Fruit fly (Drosophila melanogaster): ENCODE results near the gene CG9222.
A peak's percentile ranks its signal among the peaks of the same experiment; 100 is the strongest.

The CG9222 gene

DNA sequence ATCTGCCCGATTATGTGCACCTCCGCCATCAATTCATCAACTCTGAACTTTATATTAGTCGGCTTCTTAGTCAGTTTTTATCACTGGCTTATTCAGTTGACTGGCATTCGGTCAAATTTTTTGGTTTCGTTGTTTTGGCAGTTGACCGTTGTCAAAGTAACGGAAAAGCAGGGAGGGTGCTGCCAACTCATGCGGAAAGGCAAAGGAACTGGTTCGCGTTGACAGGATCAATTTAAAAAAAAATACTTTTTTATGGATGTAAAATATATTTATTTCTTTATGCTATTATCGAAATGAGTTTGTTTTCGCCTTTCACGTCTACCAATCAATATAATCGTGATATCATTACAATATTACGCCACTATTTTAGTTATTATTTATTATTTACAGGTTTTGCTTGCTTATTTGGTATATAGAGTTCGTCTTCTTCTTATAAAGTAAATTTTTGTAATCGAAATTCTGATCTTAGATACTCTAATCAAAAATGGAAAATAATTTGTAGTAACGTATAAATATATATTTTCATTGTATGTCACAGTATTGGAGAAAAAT, at the start of gene CG9222, which contains the start of the genes B9d2 and tctn:
TSS of gene CG9222 (plus strand) at position 502 of the 552 bp plus-strand sequence.
TSS of gene B9d2 (minus strand) at position 130 of the 552 bp plus-strand sequence.
TSS of gene tctn (minus strand) at position 130 of the 552 bp plus-strand sequence.
- no peak for TF ChIP-seq noc (tag; optimal IDR thresholded peaks at IDR 0.05)

dm6 chr2L:6081134-6081832, 49.5 kb upstream of the CG9222 start:
- no peak for TF ChIP-seq noc (tag; optimal IDR thresholded peaks at IDR 0.05)

DNA sequence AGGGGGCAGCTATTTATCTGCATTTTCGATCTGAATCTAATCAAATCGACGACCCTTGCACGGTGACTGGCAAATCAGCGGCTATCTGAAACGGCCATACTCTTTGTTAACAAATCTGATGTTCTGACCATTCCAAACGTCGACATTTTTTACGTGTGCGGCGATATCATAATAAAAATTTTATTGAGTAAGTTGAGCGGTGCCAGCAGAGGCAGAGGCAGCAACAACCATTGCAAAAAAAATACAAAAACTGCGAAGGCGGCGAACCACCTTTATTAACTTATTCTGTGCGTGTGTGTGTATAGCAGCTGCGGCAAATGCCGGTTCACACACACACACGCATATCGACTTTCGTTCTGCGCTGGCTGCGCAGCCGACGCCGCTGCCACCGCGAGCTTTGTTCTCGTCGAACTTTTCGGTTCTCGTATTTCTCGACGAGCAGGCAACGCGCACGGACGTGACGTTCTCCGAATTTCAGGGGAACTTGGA, 48.6 kb upstream of the CG9222 start, which contains the start of gene Kr-h1:
TSS of gene Kr-h1 (plus strand) at position 447 of the 489 bp plus-strand sequence.
- no peak for TF ChIP-seq noc (tag; optimal IDR thresholded peaks at IDR 0.05)

DNA sequence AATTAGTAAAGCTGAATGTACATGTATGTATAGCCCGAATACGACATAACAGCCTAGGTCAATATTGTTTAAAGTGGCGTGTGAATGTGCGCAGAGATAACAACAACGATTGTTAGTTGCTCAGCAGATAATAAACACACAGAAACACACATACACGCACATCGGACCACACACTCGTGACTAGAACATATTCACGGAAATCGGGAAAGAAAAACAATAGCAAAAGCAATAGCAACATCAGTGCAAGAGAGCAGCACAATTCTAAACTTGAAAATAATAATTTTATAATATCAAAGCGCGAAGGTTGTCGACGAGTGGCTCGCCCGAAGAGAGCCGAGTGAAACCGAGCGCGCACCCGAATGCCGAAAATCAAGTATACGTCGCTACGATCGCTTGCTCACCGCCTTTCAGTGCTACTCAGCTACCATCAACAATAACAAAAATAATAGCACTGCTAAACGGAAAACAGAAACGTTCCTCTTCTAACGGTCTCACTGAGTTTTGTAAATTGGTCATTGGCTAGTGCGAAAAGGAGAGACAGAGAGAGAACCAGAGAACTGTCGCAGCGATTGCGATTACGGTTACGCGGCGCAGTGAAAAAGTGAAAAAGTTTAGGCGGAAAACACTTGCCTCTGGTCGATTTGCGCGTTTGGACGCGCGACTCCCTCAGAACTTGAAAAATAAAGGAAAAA, 47.7 kb upstream of the CG9222 start:
- TF ChIP-seq noc (tag; optimal IDR thresholded peaks at IDR 0.05) = peak; percentile 54

dm6 chr2L:6084694-6085093, 46.1 kb upstream of the CG9222 start:
- no peak for TF ChIP-seq noc (tag; optimal IDR thresholded peaks at IDR 0.05)

DNA sequence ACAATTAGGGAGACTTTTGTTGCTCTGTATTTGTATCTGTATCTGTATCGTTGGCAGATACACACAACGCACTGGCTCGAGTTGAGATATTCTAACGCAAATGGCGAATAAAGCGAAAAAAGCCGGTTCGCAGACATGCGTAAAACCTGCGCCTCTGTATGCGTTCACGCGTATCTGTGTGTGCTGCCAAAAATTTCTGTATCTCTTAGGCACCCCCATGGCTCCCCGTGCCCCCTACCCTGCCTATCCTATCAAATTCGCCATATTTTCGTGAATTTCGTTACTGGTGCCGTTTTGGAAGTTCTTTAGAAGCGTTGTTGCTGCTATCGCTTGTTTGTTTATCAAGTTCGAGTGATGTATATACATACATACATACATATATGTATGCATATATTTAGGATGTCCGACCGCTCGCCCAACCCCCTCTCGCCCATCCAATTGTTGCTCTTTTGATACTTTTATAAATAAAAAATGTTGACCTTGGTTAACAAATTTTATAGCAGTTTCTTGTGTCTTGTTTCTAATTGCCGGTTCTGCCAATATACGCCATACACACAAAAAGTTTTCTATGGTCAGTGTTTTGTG, 45.0 kb upstream of the CG9222 start:
- TF ChIP-seq noc (tag; optimal IDR thresholded peaks at IDR 0.05) = peak; percentile 58

DNA sequence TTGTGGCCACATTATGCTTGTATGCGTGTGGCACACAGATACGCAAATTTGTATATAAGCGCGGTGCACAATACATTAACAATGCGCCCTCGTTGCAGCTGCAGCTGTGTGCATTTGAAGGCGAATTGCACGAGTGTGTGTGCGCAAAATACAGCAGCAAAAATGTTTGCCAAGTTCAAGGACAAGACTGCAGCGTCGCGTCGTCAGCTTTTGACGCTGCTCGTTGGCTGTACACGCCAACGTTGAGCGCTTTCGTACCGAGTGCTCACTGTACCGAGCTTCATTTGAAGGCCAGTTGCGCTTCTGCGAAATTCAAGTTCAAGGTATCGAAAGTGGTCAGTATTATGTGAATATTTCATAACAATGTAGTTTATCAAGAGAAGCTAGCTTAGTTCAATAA, 44.1 kb upstream of the CG9222 start:
- TF ChIP-seq noc (tag; optimal IDR thresholded peaks at IDR 0.05) = no peak

DNA sequence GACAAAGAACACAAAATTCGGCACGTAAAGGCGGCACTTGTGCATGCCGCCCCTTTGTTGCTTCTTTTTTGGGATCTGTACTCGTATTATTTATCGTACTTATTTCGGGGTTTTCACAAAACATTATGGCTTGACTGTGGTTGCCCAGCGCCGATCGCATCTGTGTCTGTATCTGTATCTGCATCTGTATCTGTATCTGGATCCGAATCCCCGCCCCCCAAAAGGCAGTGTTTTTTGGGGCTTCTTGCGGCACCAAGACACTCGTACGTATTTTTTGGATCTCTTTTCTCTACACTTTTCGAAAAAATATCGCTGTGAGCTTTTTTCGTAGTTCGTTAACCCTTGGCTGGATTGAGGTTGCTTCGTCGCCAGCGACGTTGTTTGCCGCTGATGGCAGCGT, 43.1 kb upstream of the CG9222 start:
- TF ChIP-seq noc (tag; optimal IDR thresholded peaks at IDR 0.05) = no peak

DNA sequence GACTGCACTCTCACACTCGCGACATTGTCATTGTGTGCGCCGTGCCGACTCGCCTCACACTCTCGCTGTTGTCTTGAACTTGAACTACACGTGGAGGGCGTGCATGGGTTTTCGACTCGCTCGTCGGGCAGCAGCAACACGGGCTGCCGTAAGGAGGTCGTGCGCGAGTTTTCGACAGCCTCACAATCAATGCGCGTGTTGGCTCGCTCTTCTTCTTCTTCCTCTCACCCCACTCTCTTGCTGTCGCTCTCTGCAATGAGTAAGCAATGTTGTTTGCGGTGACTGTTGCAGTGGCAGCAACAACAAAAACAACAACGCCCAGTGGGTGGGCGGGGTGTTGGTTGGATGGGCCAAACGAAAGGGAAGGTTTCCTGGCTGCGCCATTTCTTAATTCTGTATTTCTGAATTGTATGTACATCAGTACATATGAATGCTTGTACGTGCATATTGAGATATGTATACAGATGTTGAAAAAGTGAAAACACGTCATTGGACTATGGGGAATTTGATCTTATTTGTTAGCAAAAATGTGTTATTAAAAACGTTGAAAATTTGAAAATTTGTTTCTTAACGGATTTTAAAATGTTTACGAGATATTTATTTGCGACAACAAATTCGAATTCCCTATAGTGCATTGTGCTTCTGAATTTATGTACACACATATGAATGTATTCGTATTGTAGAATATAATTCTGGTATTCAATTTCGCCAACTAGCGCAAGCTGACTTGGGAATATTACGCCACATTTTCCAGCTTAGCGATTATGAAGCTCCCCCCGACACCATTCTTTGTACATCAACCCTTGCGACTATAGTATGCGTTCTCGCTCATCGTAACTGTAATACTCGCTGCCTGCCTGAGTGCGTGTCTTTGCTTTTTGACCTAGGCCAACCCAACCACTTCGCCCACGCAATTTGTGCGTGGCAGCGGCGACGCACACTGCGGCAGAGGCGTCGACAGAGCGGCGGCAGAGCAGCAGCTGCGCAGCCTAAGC, 42.2 kb upstream of the CG9222 start:
- peak; percentile 65 for TF ChIP-seq noc (tag; optimal IDR thresholded peaks at IDR 0.05)

DNA sequence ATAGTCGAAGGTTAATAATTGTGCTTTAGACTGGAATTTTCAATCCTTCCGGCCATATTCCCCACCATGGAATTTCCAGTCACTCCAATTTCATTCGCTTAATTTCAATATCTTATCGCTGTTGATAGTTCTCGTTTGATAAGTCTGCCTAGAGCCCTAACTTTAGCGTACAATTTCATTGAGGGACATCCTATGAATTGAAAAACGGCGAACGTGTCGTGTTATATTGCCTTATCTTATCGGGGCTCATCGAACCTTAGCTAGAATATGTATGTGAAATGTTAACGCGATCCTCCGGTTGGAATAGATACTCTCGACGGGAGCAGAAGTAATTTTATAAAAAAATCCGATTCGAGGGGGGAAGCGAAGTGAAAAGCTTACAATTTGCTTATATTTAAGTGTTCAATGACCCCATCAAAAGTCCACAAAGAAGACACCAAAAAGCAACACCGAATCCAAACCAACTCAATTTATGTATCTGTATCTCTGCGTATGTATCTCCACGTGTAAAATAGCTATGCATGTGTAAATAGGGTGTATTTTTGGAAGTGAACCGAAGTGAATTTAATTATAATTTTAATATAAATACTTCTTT, 41.1 kb upstream of the CG9222 start:
- no peak for TF ChIP-seq noc (tag; optimal IDR thresholded peaks at IDR 0.05)

DNA sequence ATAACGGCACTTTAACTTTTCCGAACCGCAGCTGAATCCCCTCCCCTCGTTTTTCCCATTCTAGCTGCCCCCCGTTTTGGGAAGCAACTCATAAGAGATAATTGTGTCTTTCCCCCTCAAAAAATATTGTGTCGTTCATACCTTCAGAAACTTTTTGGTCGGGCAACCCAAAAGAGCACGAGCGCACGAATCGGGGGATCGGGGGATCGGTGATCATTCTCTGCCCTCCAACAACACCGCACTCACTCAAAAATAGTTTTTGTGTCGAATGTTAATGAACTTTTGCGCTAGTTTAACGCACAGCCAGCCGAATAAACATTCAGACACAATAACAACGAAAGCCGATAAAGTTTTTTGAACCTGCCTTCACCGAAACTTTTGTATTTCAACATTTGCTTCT, 40.5 kb upstream of the CG9222 start:
- peak; percentile 22 for TF ChIP-seq noc (tag; optimal IDR thresholded peaks at IDR 0.05)

dm6 chr2L:6090786-6091716, 39.8 kb upstream of the CG9222 start, which contains the start of gene CG45075:
CG45075 (plus strand) TSS chr2L:6091412.
- no peak for TF ChIP-seq noc (tag; optimal IDR thresholded peaks at IDR 0.05)

- TF ChIP-seq noc (tag; optimal IDR thresholded peaks at IDR 0.05) = no peak
Observed at dm6 chr2L:6092300-6092699, 38.5 kb upstream of the CG9222 start.

Data from whole organism, larva.